Fruit fly (Drosophila melanogaster) whole organism, embryonic: Measurements from ENCODE around the gene CG7695.

Experiments used
- Aef1 ChIP-seq: fragments of 200-800 bp; sonication (Bioruptor generic); IDR thresholded peaks from 3 replicates; pipeline ENCODE4 v1.3.6; 2022; ENCODE audit warnings: missing biosample characterization, missing genetic modification characterization
- B-H1 ChIP-seq: fragments of 200-800 bp; sonication (Bioruptor generic); IDR thresholded peaks from 3 replicates; pipeline ENCODE4 v1.3.6; 2022; ENCODE audit warnings: missing biosample characterization, missing genetic modification characterization
- Blimp-1 ChIP-seq: fragments of 200-800 bp; sonication (Bioruptor generic); optimal IDR thresholded peaks from 3 replicates; lab custom pipeline; 2018; ENCODE audit warnings: missing biosample characterization, missing genetic modification characterization, mild to moderate bottlenecking, moderate library complexity, missing genetic modification reagents
- Bteb2 ChIP-seq: fragments of 200-800 bp; sonication (Bioruptor generic); optimal IDR thresholded peaks from 2 replicates; lab custom pipeline; 2016; ENCODE audit warnings: missing biosample characterization, missing genetic modification characterization
- C15 ChIP-seq: fragments of 200-800 bp; sonication (Bioruptor generic); IDR thresholded peaks from 3 replicates; pipeline ENCODE4 v1.3.6; 2022; ENCODE audit warnings: missing biosample characterization, missing genetic modification characterization
- CG10274 ChIP-seq: fragments of 200-800 bp; sonication (Bioruptor generic); optimal IDR thresholded peaks from 3 replicates; lab custom pipeline; 2017; ENCODE audit warnings: missing biosample characterization, mild to moderate bottlenecking, missing genetic modification characterization
- CG11504 ChIP-seq: fragments of 200-800 bp; sonication (Bioruptor generic); optimal IDR thresholded peaks from 3 replicates; lab custom pipeline; 2019; ENCODE audit warnings: missing biosample characterization, mild to moderate bottlenecking, missing genetic modification characterization, moderate library complexity
- CG11560 ChIP-seq: fragments of 200-800 bp; sonication (Bioruptor generic); IDR thresholded peaks from 3 replicates; pipeline ENCODE4 v1.3.6; 2022; ENCODE audit warnings: missing biosample characterization, missing genetic modification characterization
- CG11723 ChIP-seq: fragments of 200-800 bp; sonication (Bioruptor generic); optimal IDR thresholded peaks from 2 replicates; lab custom pipeline; 2017; ENCODE audit warnings: missing biosample characterization, mild to moderate bottlenecking, missing genetic modification characterization
- CG12769 ChIP-seq: fragments of 200-800 bp; sonication (Bioruptor generic); optimal IDR thresholded peaks from 2 replicates; lab custom pipeline; 2019; ENCODE audit warnings: missing biosample characterization, mild to moderate bottlenecking, missing genetic modification characterization, moderate library complexity
- CG14710 ChIP-seq: fragments of 200-800 bp; sonication (Bioruptor generic); optimal IDR thresholded peaks from 3 replicates; lab custom pipeline; 2019; ENCODE audit warnings: missing biosample characterization, mild to moderate bottlenecking, missing genetic modification characterization, moderate library complexity
- CG1647 ChIP-seq: fragments of 200-800 bp; sonication (Bioruptor generic); optimal IDR thresholded peaks from 3 replicates; lab custom pipeline; 2016; ENCODE audit warnings: missing biosample characterization, missing genetic modification characterization
- CG2678 ChIP-seq: fragments of 200-800 bp; sonication (Bioruptor generic); optimal IDR thresholded peaks from 3 replicates; lab custom pipeline; 2019; ENCODE audit warnings: missing biosample characterization, mild to moderate bottlenecking, missing genetic modification characterization, moderate library complexity
- CG30020 ChIP-seq: fragments of 200-800 bp; optimal IDR thresholded peaks from 2 replicates; lab custom pipeline; 2019; ENCODE audit warnings: missing biosample characterization, mild to moderate bottlenecking, missing genetic modification characterization, moderate library complexity
- CG3163 ChIP-seq: fragments of 200-800 bp; sonication (Bioruptor generic); optimal IDR thresholded peaks from 3 replicates; lab custom pipeline; 2016; ENCODE audit warnings: missing biosample characterization, missing genetic modification characterization
- CG33557 ChIP-seq: fragments of 200-800 bp; sonication (Bioruptor generic); optimal IDR thresholded peaks from 2 replicates; lab custom pipeline; 2019; ENCODE audit warnings: missing biosample characterization, mild to moderate bottlenecking, missing genetic modification characterization, moderate library complexity
- CG34376 ChIP-seq: fragments of 200-800 bp; sonication (Bioruptor generic); optimal IDR thresholded peaks from 2 replicates; lab custom pipeline; 2018; ENCODE audit warnings: missing biosample characterization, mild to moderate bottlenecking, missing genetic modification characterization
- CG3847 ChIP-seq: fragments of 200-800 bp; sonication (Bioruptor generic); IDR thresholded peaks from 2 replicates; pipeline ENCODE4 v1.3.6; 2022; ENCODE audit warnings: missing biosample characterization, missing genetic modification characterization
- CG4820 ChIP-seq: fragments of 200-800 bp; sonication (Bioruptor generic); optimal IDR thresholded peaks from 3 replicates; lab custom pipeline; 2016; ENCODE audit warnings: missing biosample characterization, missing genetic modification characterization
- CG6854 ChIP-seq: fragments of 200-800 bp; sonication (Bioruptor generic); optimal IDR thresholded peaks from 3 replicates; lab custom pipeline; 2017; ENCODE audit warnings: missing biosample characterization, mild to moderate bottlenecking, missing genetic modification characterization
- CG7963 ChIP-seq: fragments of 200-800 bp; sonication (Bioruptor generic); IDR thresholded peaks from 3 replicates; pipeline ENCODE4 v1.3.6; 2022; ENCODE audit warnings: missing biosample characterization, missing genetic modification characterization; ENCODE audit not compliant: partially characterized antibody
- CG8924 ChIP-seq: fragments of 200-800 bp; optimal IDR thresholded peaks from 3 replicates; lab custom pipeline; 2019; ENCODE audit warnings: missing biosample characterization, mild to moderate bottlenecking, missing genetic modification characterization, moderate library complexity
- CG9797 ChIP-seq: fragments of 200-800 bp; sonication (Bioruptor generic); optimal IDR thresholded peaks from 3 replicates; lab custom pipeline; 2018; ENCODE audit warnings: missing biosample characterization, mild to moderate bottlenecking, missing genetic modification characterization
- CHES-1-like ChIP-seq: fragments of 200-800 bp; sonication (Bioruptor generic); optimal IDR thresholded peaks from 2 replicates; lab custom pipeline; 2016; ENCODE audit warnings: missing biosample characterization, missing genetic modification characterization
- Doc2 ChIP-seq: fragments of 200-800 bp; sonication (Bioruptor generic); IDR thresholded peaks from 2 replicates; pipeline ENCODE4 v1.3.6; 2022; ENCODE audit warnings: missing biosample characterization, missing genetic modification characterization
- Ets97D ChIP-seq: fragments of 200-800 bp; sonication (Bioruptor generic); optimal IDR thresholded peaks from 3 replicates; lab custom pipeline; 2016; ENCODE audit warnings: missing biosample characterization, missing genetic modification characterization
- HHEX ChIP-seq: fragments of 200-800 bp; sonication (Bioruptor generic); optimal IDR thresholded peaks from 3 replicates; lab custom pipeline; 2017; ENCODE audit warnings: missing biosample characterization, mild to moderate bottlenecking, missing genetic modification characterization, missing genetic modification reagents
- HLHmδ ChIP-seq: fragments of 200-800 bp; sonication (Bioruptor generic); optimal IDR thresholded peaks from 2 replicates; lab custom pipeline; 2018; ENCODE audit warnings: missing biosample characterization, mild to moderate bottlenecking, missing genetic modification characterization, moderate library complexity
- HmgD ChIP-seq: fragments of 200-800 bp; sonication (Bioruptor generic); optimal IDR thresholded peaks from 3 replicates; lab custom pipeline; 2016; ENCODE audit warnings: missing biosample characterization, missing genetic modification characterization
- Lim3 ChIP-seq: fragments of 200-800 bp; sonication (Bioruptor generic); IDR thresholded peaks from 2 replicates; pipeline ENCODE4 v1.3.6; 2022; ENCODE audit warnings: missing biosample characterization, missing genetic modification characterization
- MBD-R2 ChIP-seq: fragments of 200-800 bp; sonication (Bioruptor generic); IDR thresholded peaks from 2 replicates; pipeline ENCODE4 v1.3.6; 2022; ENCODE audit warnings: missing biosample characterization, missing genetic modification characterization
- MESR4 ChIP-seq: fragments of 200-800 bp; sonication (Bioruptor generic); optimal IDR thresholded peaks from 2 replicates; lab custom pipeline; 2018; ENCODE audit warnings: missing biosample characterization, mild to moderate bottlenecking, missing genetic modification characterization, moderate library complexity
- MTF-1 ChIP-seq: fragments of 200-800 bp; sonication (Bioruptor generic); optimal IDR thresholded peaks from 2 replicates; lab custom pipeline; 2018; ENCODE audit warnings: missing biosample characterization, mild to moderate bottlenecking, missing genetic modification characterization, borderline replicate concordance
- Nf-YB ChIP-seq: fragments of 200-800 bp; sonication (Bioruptor generic); optimal IDR thresholded peaks from 3 replicates; lab custom pipeline; 2019; ENCODE audit warnings: missing biosample characterization, mild to moderate bottlenecking, missing genetic modification characterization, moderate library complexity
- Rfx ChIP-seq: fragments of 200-800 bp; sonication (Bioruptor generic); IDR thresholded peaks from 2 replicates; pipeline ENCODE4 v1.3.6; 2022; ENCODE audit warnings: missing biosample characterization, missing genetic modification characterization
- Vsx1 ChIP-seq: fragments of 200-800 bp; sonication (Bioruptor generic); optimal IDR thresholded peaks from 2 replicates; lab custom pipeline; 2017; ENCODE audit warnings: missing biosample characterization, mild to moderate bottlenecking, missing genetic modification characterization, missing genetic modification reagents
- cad ChIP-seq: fragments of >200 bp; optimal IDR thresholded peaks from 2 replicates; lab custom pipeline; 2017; ENCODE audit warnings: missing biosample characterization, missing genetic modification characterization
- ci ChIP-seq: fragments of 200-800 bp; sonication (Bioruptor generic); IDR thresholded peaks from 3 replicates; pipeline ENCODE4 v1.3.6; 2022; ENCODE audit warnings: missing biosample characterization, missing genetic modification characterization
- dimm ChIP-seq: fragments of 200-800 bp; sonication (Bioruptor generic); IDR thresholded peaks from 2 replicates; pipeline ENCODE4 v1.3.6; 2022; ENCODE audit warnings: missing biosample characterization, missing genetic modification characterization
- dm ChIP-seq: fragments of 200-800 bp; sonication (Bioruptor generic); optimal IDR thresholded peaks from 3 replicates; lab custom pipeline; 2016; ENCODE audit warnings: missing biosample characterization, missing genetic modification characterization
- fru ChIP-seq: fragments of >200 bp; optimal IDR thresholded peaks from 2 replicates; lab custom pipeline; 2017
- ham ChIP-seq: fragments of 200-800 bp; sonication (Bioruptor generic); IDR thresholded peaks from 2 replicates; pipeline ENCODE4 v1.3.6; 2022; ENCODE audit warnings: missing biosample characterization, missing genetic modification characterization
- her ChIP-seq: fragments of 200-800 bp; sonication (Bioruptor generic); optimal IDR thresholded peaks from 2 replicates; lab custom pipeline; 2016; ENCODE audit warnings: missing biosample characterization, missing genetic modification characterization
- hth ChIP-seq: fragments of >200 bp; optimal IDR thresholded peaks from 2 replicates; lab custom pipeline; 2017; ENCODE audit warnings: inconsistent platforms
- klu ChIP-seq: fragments of 200-800 bp; sonication (Bioruptor generic); IDR thresholded peaks from 2 replicates; pipeline ENCODE4 v1.3.6; 2022; ENCODE audit warnings: missing biosample characterization, missing genetic modification characterization
- odd ChIP-seq: fragments of 200-800 bp; sonication (Bioruptor generic); optimal IDR thresholded peaks from 2 replicates; lab custom pipeline; 2017; ENCODE audit warnings: missing biosample characterization, mild to moderate bottlenecking, missing genetic modification characterization
- pb ChIP-seq: fragments of 200-800 bp; sonication (Bioruptor generic); optimal IDR thresholded peaks from 3 replicates; lab custom pipeline; 2016; ENCODE audit warnings: missing biosample characterization, missing genetic modification characterization
- sens-2 ChIP-seq: fragments of 200-800 bp; sonication (Bioruptor generic); IDR thresholded peaks from 2 replicates; pipeline ENCODE4 v1.3.6; 2022; ENCODE audit warnings: missing biosample characterization, missing genetic modification characterization
- tin ChIP-seq: fragments of 200-800 bp; sonication (Bioruptor generic); optimal IDR thresholded peaks from 3 replicates; lab custom pipeline; 2016; ENCODE audit warnings: missing biosample characterization, missing genetic modification characterization
- unpg ChIP-seq: fragments of 200-800 bp; sonication (Bioruptor generic); optimal IDR thresholded peaks from 3 replicates; lab custom pipeline; 2018; ENCODE audit warnings: missing biosample characterization, mild to moderate bottlenecking, missing genetic modification characterization, moderate library complexity
- z ChIP-seq: fragments of 200-800 bp; sonication (Bioruptor generic); IDR thresholded peaks from 3 replicates; pipeline ENCODE4 v1.3.6; 2022; ENCODE audit warnings: missing biosample characterization, missing genetic modification characterization

The CG7695 gene

DNA sequence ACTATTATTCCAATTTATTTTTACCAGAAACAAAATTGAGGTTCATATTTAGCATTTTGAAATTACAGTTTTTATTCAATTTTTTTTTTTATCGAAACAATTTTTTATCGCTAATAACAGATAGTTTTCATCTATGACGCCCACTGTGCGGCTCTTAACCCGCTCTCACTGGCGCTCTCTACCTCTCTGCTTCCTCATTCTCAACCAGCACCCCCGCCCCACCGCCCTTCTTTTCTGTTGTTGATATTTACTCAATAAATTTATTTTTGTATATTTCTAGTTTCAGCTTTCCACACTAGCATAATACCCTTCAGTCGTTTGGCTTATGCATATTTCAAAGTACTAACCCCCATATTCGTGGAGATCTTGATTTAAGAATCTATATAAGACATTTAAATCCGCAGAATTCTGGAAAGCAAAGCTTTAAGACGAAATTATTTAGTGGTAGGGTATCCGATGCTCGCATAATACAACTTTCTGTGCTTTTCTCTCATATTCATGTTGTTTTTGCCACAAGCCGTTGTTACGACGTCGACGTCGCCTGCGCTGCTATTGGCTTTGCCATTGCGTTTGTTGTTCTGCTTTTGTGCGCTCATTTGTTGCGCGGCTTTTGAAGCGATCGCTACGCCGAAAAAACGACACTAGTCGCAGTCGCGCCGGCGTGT is 33.3 kb downstream of the CG7695 start (continued):
- TF ChIP-seq MTF-1 (peak; percentile 94), HLHmδ (peak; percentile 88), pb (GFP tag; lab: Kevin White, UChicago) (peak; percentile 89), CG3163 (GFP tag; lab: Kevin White, UChicago) (peak; percentile 83), Bteb2 (GFP tag; lab: Kevin White, UChicago) (peak; percentile 96), Aef1 (GFP tag; lab: Robert Waterston, UW) (peak; percentile 95), CG4820 (GFP tag; lab: Kevin White, UChicago) (peak; percentile 96), odd (GFP tag; lab: Kevin White, UChicago) (peak; percentile 96), CG10274 (GFP tag; lab: Kevin White, UChicago) (peak; percentile 99), Ets97D (peak; percentile 84), MESR4 (GFP tag; lab: Kevin White, UChicago) (peak; percentile 51), hth (lab: Kevin White, UChicago) (no peak), CG8924 (peak; percentile 99), ham (GFP tag; lab: Robert Waterston, UW) (peak; percentile 69), CG2678 (tag; lab: Kevin White, UChicago) (peak; percentile 98), CG34376 (GFP tag; lab: Kevin White, UChicago) (peak; percentile 91), CHES-1-like (peak; percentile 97), CG1647 (GFP tag; lab: Kevin White, UChicago) (peak; percentile 97), Rfx (GFP tag; lab: Robert Waterston, UW) (peak; percentile 97), sens-2 (GFP tag; lab: Robert Waterston, UW) (peak; percentile 83; the same call in 1 of the 2 replicates), Lim3 (GFP tag; lab: Robert Waterston, UW) (peak; percentile 67), her (peak; percentile 93), dimm (GFP tag; lab: Robert Waterston, UW) (peak; percentile 78), unpg (GFP tag; lab: Kevin White, UChicago) (peak; percentile 95), C15 (GFP tag; lab: Robert Waterston, UW) (peak; percentile 87), CG14710 (tag; lab: Kevin White, UChicago) (peak; percentile 97), CG12769 (tag; lab: Kevin White, UChicago) (peak; percentile 97), cad (GFP tag; lab: Kevin White, UChicago) (no peak), HmgD (GFP tag; lab: Kevin White, UChicago) (peak; percentile 94), CG11560 (tag; lab: Robert Waterston, UW) (peak; percentile 85), klu (peak; percentile 93), fru (lab: Kevin White, UChicago) (no peak), z (GFP tag; lab: Robert Waterston, UW) (peak; percentile 77; the same call in 2 of the 3 replicates), CG3847 (GFP tag; lab: Robert Waterston, UW) (peak; percentile 95), tin (GFP tag; lab: Kevin White, UChicago) (peak; percentile 95), CG33557 (GFP tag; lab: Kevin White, UChicago) (peak; percentile 97), CG11504 (peak; percentile 97), CG30020 (tag; lab: Kevin White, UChicago) (peak; percentile 86), Nf-YB (GFP tag; lab: Kevin White, UChicago) (peak; percentile 89), Vsx1 (peak; percentile 95), CG9797 (GFP tag; lab: Kevin White, UChicago) (peak; percentile 44), B-H1 (GFP tag; lab: Robert Waterston, UW) (peak; percentile 86), dm (GFP tag; lab: Kevin White, UChicago) (peak; percentile 88), CG6854 (GFP tag; lab: Kevin White, UChicago) (peak; percentile 93), Doc2 (GFP tag; lab: Robert Waterston, UW) (peak; percentile 84), CG7963 (GFP tag; lab: Robert Waterston, UW) (no peak), HHEX (GFP tag; lab: Kevin White, UChicago) (peak; percentile 97), MBD-R2 (GFP tag; lab: Robert Waterston, UW) (peak; percentile 76), CG11723 (GFP tag; lab: Kevin White, UChicago) (peak; percentile 94), Blimp-1 (GFP tag; lab: Kevin White, UChicago) (peak; percentile 96), ci (GFP tag; lab: Robert Waterston, UW) (peak; percentile 95)
